Worm (Caenorhabditis elegans) whole organism, young adult: Measurements from ENCODE around the gene str-182.
A peak's percentile ranks its signal among the peaks of the same experiment; 100 is the strongest.

ENCODE experiments used
- Y53G8AR.9 ChIP-seq: fragments of 200-800 bp; sonication (Bioruptor generic); conservative IDR thresholded peaks from 2 replicates; pipeline ENCODE4 v1.3.6; 2022; ENCODE audit warnings: missing genetic modification reagents, missing genetic modification characterization, missing compliant biosample characterization
- ama-1 ChIP-seq, 3 experiments: fragments of 150-350 bp in 1 of 3; sonication (generic microtip) in 2 of 3; optimal IDR thresholded peaks; 2 replicates each; lab custom pipeline; 2014 to 2018; ENCODE audit warnings: missing biosample characterization in 2 of 3, missing genetic modification characterization in 2 of 3, missing genetic modification reagents in 2 of 3
- attf-3 ChIP-seq: fragments of 200-800 bp; sonication (Bioruptor generic); conservative IDR thresholded peaks from 2 replicates; pipeline ENCODE4 v1.3.6; 2022; ENCODE audit warnings: missing genetic modification reagents, missing genetic modification characterization, missing compliant biosample characterization
- bed-1 ChIP-seq: fragments of 200-800 bp; sonication (Bioruptor generic); IDR thresholded peaks from 2 replicates; pipeline ENCODE4 v1.3.6; 2022; ENCODE audit warnings: missing genetic modification reagents, missing genetic modification characterization, missing compliant biosample characterization
- dox-1 ChIP-seq: fragments of 200-800 bp; sonication (Bioruptor generic); IDR thresholded peaks from 2 replicates; pipeline ENCODE4 v1.3.6; 2022; ENCODE audit warnings: missing genetic modification reagents, missing genetic modification characterization, missing compliant biosample characterization
- dpl-1 ChIP-seq: fragments of 150-350 bp; optimal IDR thresholded peaks from 2 replicates; lab custom pipeline; 2014; ENCODE audit warnings: missing biosample characterization, missing genetic modification reagents, missing genetic modification characterization
- ets-4 ChIP-seq: fragments of 200-800 bp; sonication (Bioruptor generic); optimal IDR thresholded peaks from 2 replicates; lab custom pipeline; 2018; ENCODE audit warnings: mild to moderate bottlenecking, missing genetic modification characterization, missing compliant biosample characterization
- mcd-1 ChIP-seq: fragments of 200-800 bp; sonication (Bioruptor generic); IDR thresholded peaks from 2 replicates; pipeline ENCODE4 v1.3.6; 2022; ENCODE audit warnings: missing genetic modification reagents, missing genetic modification characterization, missing compliant biosample characterization
- pha-4 ChIP-seq: fragments of 150-350 bp; sonication (generic microtip); optimal IDR thresholded peaks from 2 replicates; lab custom pipeline; 2014; ENCODE audit warnings: missing biosample characterization, missing genetic modification reagents, missing genetic modification characterization
- sea-2 ChIP-seq: fragments of 200-800 bp; sonication (Bioruptor generic); IDR thresholded peaks from 2 replicates; pipeline ENCODE4 v1.3.6; 2022; ENCODE audit warnings: missing genetic modification characterization, missing compliant biosample characterization
- tlf-1 ChIP-seq: fragments of 200-800 bp; sonication (Bioruptor generic); optimal IDR thresholded peaks from 2 replicates; lab custom pipeline; 2018; ENCODE audit warnings: mild to moderate bottlenecking, missing genetic modification characterization, missing compliant biosample characterization
- unc-130 ChIP-seq: sonication (generic microtip); optimal IDR thresholded peaks from 2 replicates; lab custom pipeline; 2016; ENCODE audit warnings: missing genetic modification reagents, missing genetic modification characterization, missing compliant biosample characterization
- zfh-2 ChIP-seq: fragments of 200-800 bp; sonication (Bioruptor generic); conservative IDR thresholded peaks from 2 replicates; pipeline ENCODE4 v1.3.6; 2022; ENCODE audit warnings: missing genetic modification reagents, missing genetic modification characterization, missing compliant biosample characterization
- ztf-22 ChIP-seq: fragments of 200-800 bp; sonication (Bioruptor generic); optimal IDR thresholded peaks from 2 replicates; lab custom pipeline; 2018; ENCODE audit warnings: mild to moderate bottlenecking, missing genetic modification characterization, moderate library complexity, missing compliant biosample characterization

- TF ChIP-seq Y53G8AR.9 (GFP tag; lab: Robert Waterston, UW), result 0 out of 2 replicates have a peak, but pooled peaks have one; percentile 65
- TF ChIP-seq dpl-1 (GFP tag; lab: Kevin White, UChicago), result no peak
- no peak for TF ChIP-seq sea-2 (GFP tag; lab: Robert Waterston, UW)
- TF ChIP-seq attf-3, result no peak
- no peak for TF ChIP-seq pha-4 (tag; lab: Kevin White, UChicago)
- TF ChIP-seq ets-4, result no peak
- TF ChIP-seq bed-1 (GFP tag; lab: Robert Waterston, UW), result no peak
- TF ChIP-seq ama-1 (optimal IDR thresholded peaks at IDR 0.05; lab: Kevin White, UChicago), result no peak
- TF ChIP-seq ama-1 (GFP tag; optimal IDR thresholded peaks at IDR 0.05; lab: Kevin White, UChicago), result no peak
- TF ChIP-seq tlf-1, result no peak
- TF ChIP-seq zfh-2, result no peak
- peak; percentile 24; the same call in 1 of the 2 replicates for TF ChIP-seq dox-1
- TF ChIP-seq unc-130 (GFP tag; lab: Kevin White, UChicago), result peak; percentile 5
- TF ChIP-seq mcd-1 (GFP tag; lab: Robert Waterston, UW), result peak; percentile 39; the same call in 1 of the 2 replicates
- no peak for TF ChIP-seq ztf-22
Measured at ce11 chrV:10204863-10205338, 28.3 kb downstream of the str-182 start, which contains the start of the genes ZK856.19 and ZK856.11.
